Fruit fly (Drosophila melanogaster) whole organism, larva: ENCODE results near the gene AnxB10.
"Not testable (repeated sequence)": the region's sequence is repeated elsewhere in the genome, so short reads cannot be mapped to it uniquely, and the experiment has no call there.

Experiments used
- noc ChIP-seq: fragments of 200-800 bp; sonication (Bioruptor generic); optimal IDR thresholded peaks from 3 replicates; lab custom pipeline; 2019; ENCODE audit warnings: missing biosample characterization, mild to moderate bottlenecking, missing genetic modification characterization, moderate library complexity

AnxB10 gene

dm6 chrX:20173464-20173995, at the start of gene AnxB10:
TSS of gene AnxB10 (minus strand) at chrX:20173514.
- TF ChIP-seq noc = peak; percentile 38

dm6 chrX:20217159-20217558, 43.8 kb upstream of the AnxB10 start, which contains the start of gene SdicC:
TSS of gene SdicC (minus strand) at chrX:20217259.
- not testable (repeated sequence) for TF ChIP-seq noc

dm6 chrX:20209503-20209902, 36.2 kb upstream of the AnxB10 start, which contains the start of gene SdicB:
TSS of gene SdicB (minus strand) at chrX:20209603.
- TF ChIP-seq noc = not testable (repeated sequence)

- not testable (repeated sequence) for TF ChIP-seq noc
These were observed 28.5 kb upstream of the AnxB10 start, which contains the start of gene SdicA for dm6 chrX:20201833-20202232. TSS of gene SdicA (minus strand) at chrX:20201933.

DNA sequence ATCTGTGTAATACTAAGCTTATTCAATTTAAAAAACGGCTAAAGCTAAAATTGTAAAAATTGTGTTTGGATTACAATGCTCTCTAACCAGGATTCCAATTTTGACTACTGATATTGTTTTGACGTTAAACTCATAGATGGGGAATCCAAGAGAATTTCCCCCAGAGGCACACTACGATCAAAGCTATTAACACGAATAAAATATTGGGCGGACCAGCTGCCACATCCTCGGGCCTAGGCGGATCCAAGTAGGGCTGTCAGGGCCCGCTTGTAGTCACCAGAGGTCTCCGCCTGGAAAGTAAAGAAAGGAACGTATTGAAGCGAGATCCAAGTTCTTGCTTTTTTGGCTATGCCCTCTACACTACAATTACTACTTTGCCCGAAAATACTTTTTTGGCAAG, 20.8 kb upstream of the AnxB10 start, which contains the start of gene Sdic3:
Gene Sdic3, minus strand, starts transcription at position 101 of the 400 bp plus-strand sequence.
- TF ChIP-seq noc = not testable (repeated sequence)

DNA sequence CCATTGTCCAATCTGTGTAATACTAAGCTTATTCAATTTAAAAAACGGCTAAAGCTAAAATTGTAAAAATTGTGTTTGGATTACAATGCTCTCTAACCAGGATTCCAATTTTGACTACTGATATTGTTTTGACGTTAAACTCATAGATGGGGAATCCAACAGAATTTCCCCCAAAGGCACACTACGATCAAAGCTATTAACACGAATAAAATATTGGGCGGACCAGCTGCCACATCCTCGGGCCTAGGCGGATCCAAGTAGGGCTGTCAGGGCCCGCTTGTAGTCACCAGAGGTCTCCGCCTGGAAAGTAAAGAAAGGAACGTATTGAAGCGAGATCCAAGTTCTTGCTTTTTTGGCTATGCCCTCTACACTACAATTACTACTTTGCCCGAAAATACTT, 13.1 kb upstream of the AnxB10 start, which contains the start of gene Sdic2:
Gene Sdic2, minus strand, starts transcription at position 101 of the 400 bp plus-strand sequence.
- not testable (repeated sequence) for TF ChIP-seq noc

DNA sequence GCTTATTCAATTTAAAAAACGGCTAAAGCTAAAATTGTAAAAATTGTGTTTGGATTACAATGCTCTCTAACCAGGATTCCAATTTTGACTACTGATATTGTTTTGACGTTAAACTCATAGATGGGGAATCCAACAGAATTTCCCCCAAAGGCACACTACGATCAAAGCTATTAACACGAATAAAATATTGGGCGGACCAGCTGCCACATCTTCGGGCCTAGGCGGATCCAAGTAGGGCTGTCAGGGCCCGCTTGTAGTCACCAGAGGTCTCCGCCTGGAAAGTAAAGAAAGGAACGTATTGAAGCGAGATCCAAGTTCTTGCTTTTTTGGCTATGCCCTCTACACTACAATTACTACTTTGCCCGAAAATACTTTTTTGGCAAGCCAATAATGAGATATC, 5.2 kb upstream of the AnxB10 start, which contains the start of gene Sdic1:
Gene Sdic1, minus strand, starts transcription at position 101 of the 400 bp plus-strand sequence.
- TF ChIP-seq noc = not testable (repeated sequence)

DNA sequence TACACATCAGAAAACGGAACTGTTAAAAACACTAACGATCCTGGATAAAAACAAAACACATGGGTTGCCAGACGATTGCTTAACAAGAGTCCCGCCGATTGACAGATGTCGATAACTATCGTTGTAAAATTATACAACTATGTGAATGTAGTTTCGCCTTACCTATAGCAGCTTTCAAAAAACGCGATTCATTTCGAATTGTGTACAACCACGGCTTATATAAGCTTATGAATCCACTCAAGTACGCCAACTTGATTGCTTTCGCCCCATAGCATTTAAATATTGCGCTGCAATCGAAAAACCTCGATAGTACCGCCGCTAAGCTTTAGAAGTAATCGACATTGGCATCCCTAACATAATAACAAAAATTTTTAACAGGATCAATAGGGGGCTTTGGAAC, 3.4 kb downstream of the AnxB10 start, which contains the start of the genes CG9581 and CG9578:
Gene CG9581, minus strand, starts transcription at position 84 of the 400 bp plus-strand sequence.
Gene CG9578, plus strand, starts transcription at position 325 of the 400 bp plus-strand sequence.
- TF ChIP-seq noc = no peak

DNA sequence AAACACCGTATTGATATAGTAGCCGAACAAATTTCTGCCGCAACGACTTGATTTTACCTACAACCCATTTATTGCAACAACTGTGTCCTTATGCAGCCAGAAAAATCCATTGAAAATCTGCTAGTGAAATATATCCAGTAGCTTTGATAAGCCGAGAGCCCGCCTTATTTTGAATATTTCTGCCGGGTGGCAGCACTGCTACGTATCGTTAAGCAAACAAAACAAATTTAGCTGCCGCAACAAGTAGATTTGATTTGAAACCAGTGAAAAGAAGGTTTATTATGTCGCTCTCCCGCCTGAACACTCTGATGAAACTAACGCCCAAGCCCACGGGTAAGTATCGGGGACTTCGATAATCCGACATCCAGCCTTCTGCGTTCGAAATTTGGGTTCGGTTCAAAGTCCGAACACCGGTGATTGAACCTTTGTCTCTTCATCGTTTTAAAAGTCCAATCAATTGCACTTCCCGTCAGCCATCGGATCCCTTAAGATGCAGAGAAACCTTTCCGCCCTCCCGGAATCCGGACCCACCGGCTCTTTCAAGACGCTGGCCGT, 6.8 kb downstream of the AnxB10 start, which contains the start of gene CG9577:
Gene CG9577, plus strand, starts transcription at position 190 of the 555 bp plus-strand sequence.
- no peak for TF ChIP-seq noc

DNA sequence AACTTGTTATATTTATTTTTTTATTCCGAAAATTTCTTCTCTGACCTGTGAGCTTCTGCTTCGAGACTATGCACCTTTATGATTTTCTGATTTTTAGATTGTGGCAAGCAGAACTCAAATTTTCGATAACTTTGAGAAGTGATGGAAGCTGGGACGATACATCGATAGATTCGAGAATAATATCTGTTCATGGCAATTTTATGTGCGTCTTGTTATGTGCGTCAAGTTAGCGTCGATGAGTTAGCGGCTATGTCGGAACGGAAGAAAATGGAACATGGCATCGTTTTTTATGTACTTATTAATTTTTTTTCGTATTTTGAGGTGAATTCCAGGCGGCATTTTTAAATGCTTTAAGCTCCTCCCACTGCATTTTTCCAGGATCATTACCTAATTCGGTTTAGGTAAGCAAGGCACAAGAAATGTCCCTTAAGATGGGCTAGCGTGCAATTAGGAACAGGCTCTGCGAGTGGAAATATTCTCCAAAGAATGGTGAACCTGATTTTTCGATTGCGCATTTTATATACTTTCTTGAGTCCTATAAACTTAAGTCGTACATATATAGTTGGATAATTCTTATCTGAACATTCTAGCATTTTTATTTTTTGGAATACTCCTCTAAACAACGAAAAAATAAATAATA, 7.4 kb downstream of the AnxB10 start, which contains the start of gene Phf7:
Gene Phf7, minus strand, starts transcription at position 58 of the 640 bp plus-strand sequence.
- TF ChIP-seq noc = no peak

- no peak for TF ChIP-seq noc
These were observed 10.7 kb downstream of the AnxB10 start for dm6 chrX:20162586-20162985.

DNA sequence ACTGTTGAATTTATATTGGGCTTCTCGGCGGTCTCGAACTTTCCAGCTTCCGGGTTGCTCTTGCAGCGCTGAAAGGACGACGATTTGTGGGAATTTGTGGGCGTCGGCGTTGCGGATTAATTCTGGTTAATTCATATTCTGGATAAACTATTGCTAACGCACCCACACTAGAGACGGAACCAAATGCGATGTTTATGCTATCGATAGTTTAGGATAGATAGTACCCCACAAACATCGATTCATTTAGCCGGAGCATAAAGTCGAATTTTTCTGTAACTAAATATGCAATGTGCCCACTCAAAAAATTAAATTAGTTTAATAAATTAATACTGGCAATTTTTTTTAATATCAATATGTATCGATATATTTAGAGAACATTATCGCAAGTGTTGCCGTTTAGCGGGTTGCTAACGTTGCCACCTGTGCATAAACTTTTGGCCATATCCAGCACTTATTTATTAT, 13.6 kb downstream of the AnxB10 start, which contains the start of gene Rab35:
Gene Rab35, minus strand, starts transcription at position 194 of the 462 bp plus-strand sequence.
- TF ChIP-seq noc = no peak

DNA sequence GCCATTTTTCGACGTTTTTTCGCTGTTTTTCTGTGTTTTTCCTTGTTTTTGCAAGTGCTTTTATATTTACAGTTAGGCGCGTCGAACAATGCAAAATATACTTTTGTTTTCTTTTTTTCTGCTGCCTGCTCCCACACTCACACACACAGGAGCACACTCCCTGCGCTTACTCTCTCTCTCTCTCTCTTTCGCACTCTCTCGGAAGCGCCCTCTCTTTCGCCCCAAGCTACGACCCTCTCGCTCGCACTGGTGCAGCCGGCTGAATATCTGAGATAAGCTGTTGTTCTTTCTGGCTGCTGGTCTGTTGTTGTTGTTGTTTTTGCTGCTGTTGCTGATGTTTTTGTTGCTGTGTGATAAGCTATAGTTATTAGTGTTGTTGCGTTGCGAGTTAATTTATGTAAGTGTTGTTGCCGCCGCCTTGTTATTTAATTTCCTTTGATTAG, 14.3 kb downstream of the AnxB10 start:
- peak; percentile 24 for TF ChIP-seq noc

DNA sequence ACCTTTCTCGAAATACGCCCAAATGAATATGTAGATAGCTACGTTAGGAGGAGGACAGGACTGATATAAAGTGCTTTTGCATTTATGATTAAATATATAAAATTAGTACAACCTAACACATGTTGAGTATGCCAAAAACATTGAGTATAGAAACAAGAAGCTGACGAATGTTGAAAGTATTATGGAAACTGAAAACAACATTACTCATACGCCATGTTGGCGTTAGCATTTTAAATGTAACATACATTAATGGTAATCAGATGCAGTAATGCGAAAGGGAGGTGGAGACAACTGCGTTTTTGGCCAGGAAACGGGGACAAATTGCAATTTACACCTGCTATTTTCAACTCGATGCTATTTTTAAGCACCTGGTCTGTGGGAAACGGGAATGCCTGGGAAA, 14.8 kb downstream of the AnxB10 start:
- no peak for TF ChIP-seq noc

DNA sequence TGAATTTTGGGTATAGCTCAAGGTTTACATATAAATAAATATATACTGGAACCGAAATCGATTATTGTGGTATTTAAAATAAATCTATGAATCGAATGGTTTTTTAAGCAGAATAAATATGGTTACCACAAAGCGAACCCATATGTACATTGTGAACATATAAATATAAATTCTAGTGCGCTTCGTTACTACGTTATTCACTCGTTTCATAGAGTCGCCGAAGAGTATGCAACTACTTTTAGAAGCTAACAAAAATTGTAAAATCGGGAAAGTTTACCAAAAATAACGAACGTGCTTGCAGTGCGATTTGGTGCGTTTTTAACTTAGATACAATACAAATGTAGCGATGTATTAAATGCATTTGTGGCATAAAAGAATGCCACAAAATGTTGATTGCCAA, 17.4 kb downstream of the AnxB10 start:
- TF ChIP-seq noc = no peak

DNA sequence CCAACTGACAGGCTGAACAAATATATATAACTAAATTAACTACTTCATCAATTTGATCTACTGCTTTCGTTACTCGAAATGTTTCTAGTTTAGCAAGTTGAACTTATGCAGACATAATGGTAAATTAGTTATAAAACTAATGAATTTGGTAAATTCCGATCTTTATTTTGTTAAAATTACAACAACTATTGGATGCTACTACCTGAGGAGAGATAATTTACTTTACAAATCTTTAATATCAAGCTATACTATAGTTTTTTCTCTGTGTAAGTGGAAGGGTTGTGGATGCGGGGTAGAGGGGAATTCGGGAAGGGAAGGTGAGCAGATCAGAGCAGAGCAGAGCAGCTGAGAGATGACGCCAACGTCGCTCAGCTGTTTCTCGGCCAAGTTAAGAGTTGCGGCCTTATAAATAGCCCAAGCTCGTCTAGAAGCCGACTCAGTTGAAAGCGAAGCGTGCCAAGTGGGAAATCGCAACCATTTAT, 25.6 kb downstream of the AnxB10 start, which contains the start of gene aspr:
Gene aspr, plus strand, starts transcription at position 432 of the 482 bp plus-strand sequence.
- no peak for TF ChIP-seq noc

DNA sequence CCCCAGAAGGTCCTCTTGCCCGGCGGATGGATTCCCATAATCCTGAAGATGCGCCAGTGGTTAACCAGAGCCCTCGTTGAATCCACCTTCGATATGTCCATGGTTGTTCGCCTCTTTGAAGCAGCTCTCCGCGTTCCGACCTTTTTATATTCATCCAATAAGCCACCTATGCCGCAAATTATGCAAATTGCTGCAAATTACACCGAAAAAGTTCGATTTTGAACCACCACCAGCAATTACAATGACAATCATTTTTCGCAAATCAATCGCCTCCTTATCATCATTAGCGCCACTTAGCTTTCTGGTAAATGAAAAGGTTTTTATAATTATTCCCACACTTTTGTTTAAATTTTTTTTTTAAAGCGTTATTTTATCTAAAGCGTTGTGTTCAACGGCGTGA, 30.2 kb downstream of the AnxB10 start, which contains the start of gene Or19a:
Gene Or19a, minus strand, starts transcription at position 101 of the 400 bp plus-strand sequence.
- not testable (repeated sequence) for TF ChIP-seq noc
